Fruit fly (Drosophila melanogaster) whole organism, embryonic: ENCODE measurements around the gene Sec13.
A peak's percentile ranks its signal among the peaks of the same experiment; 100 is the strongest.

Experiments
- C15 ChIP-seq: fragments of 200-800 bp; sonication (Bioruptor generic); IDR thresholded peaks from 3 replicates; pipeline ENCODE4 v1.3.6; 2022; ENCODE audit warnings: missing biosample characterization, missing genetic modification characterization
- CG10959 ChIP-seq: fragments of 200-800 bp; sonication (Bioruptor generic); IDR thresholded peaks from 2 replicates; pipeline ENCODE4 v1.3.6; 2022; ENCODE audit warnings: missing biosample characterization, missing genetic modification characterization
- CG11560 ChIP-seq: fragments of 200-800 bp; sonication (Bioruptor generic); IDR thresholded peaks from 3 replicates; pipeline ENCODE4 v1.3.6; 2022; ENCODE audit warnings: missing biosample characterization, missing genetic modification characterization
- CG12236 ChIP-seq: fragments of 200-800 bp; sonication (Bioruptor generic); optimal IDR thresholded peaks from 2 replicates; lab custom pipeline; 2016; ENCODE audit warnings: missing biosample characterization, missing genetic modification characterization
- CG1233 ChIP-seq: fragments of 200-800 bp; sonication (Bioruptor generic); optimal IDR thresholded peaks from 4 replicates; lab custom pipeline; 2018; ENCODE audit warnings: missing biosample characterization, mild to moderate bottlenecking, missing genetic modification characterization
- CG12659 ChIP-seq: fragments of 200-800 bp; sonication (Bioruptor generic); optimal IDR thresholded peaks from 3 replicates; lab custom pipeline; 2017; ENCODE audit warnings: mild to moderate bottlenecking, missing biosample characterization, missing genetic modification reagents, missing genetic modification characterization
- CG15514 ChIP-seq: fragments of 200-800 bp; sonication (Bioruptor generic); optimal IDR thresholded peaks from 3 replicates; lab custom pipeline; 2017; ENCODE audit warnings: missing biosample characterization, missing genetic modification characterization, mild to moderate bottlenecking, moderate library complexity, missing genetic modification reagents
- CG17186 ChIP-seq: fragments of 200-800 bp; sonication (Bioruptor generic); optimal IDR thresholded peaks from 3 replicates; lab custom pipeline; 2017; ENCODE audit warnings: missing biosample characterization, missing genetic modification reagents, missing genetic modification characterization
- CG17568 ChIP-seq: fragments of 200-800 bp; sonication (Bioruptor generic); optimal IDR thresholded peaks from 2 replicates; lab custom pipeline; 2018; ENCODE audit warnings: missing biosample characterization, mild to moderate bottlenecking, missing genetic modification characterization, moderate library complexity
- CG2116 ChIP-seq: fragments of 200-800 bp; sonication (Bioruptor generic); optimal IDR thresholded peaks from 3 replicates; lab custom pipeline; 2018; ENCODE audit warnings: missing biosample characterization, mild to moderate bottlenecking, missing genetic modification characterization
- CG30020 ChIP-seq: fragments of 200-800 bp; optimal IDR thresholded peaks from 2 replicates; lab custom pipeline; 2019; ENCODE audit warnings: missing biosample characterization, mild to moderate bottlenecking, missing genetic modification characterization, moderate library complexity
- CG32532 ChIP-seq: fragments of 200-800 bp; sonication (Bioruptor generic); IDR thresholded peaks from 2 replicates; pipeline ENCODE4 v1.3.6; 2022; ENCODE audit warnings: missing biosample characterization, missing genetic modification characterization
- CG32767 ChIP-seq: fragments of 200-800 bp; sonication (Bioruptor generic); IDR thresholded peaks from 2 replicates; pipeline ENCODE4 v1.3.6; 2022; ENCODE audit warnings: missing biosample characterization, missing genetic modification characterization
- CG3407 ChIP-seq: fragments of 200-800 bp; sonication (Bioruptor generic); optimal IDR thresholded peaks from 2 replicates; lab custom pipeline; 2018; ENCODE audit warnings: missing biosample characterization, mild to moderate bottlenecking, missing genetic modification characterization
- CG4360 ChIP-seq: fragments of 200-800 bp; sonication (Bioruptor generic); IDR thresholded peaks from 2 replicates; pipeline ENCODE4 v1.3.6; 2022; ENCODE audit warnings: missing biosample characterization, missing genetic modification characterization
- CG6654 ChIP-seq: fragments of 200-800 bp; sonication (Bioruptor generic); optimal IDR thresholded peaks from 2 replicates; lab custom pipeline; 2017; ENCODE audit warnings: missing biosample characterization, mild to moderate bottlenecking, missing genetic modification characterization
- CG6683 ChIP-seq: fragments of 200-800 bp; sonication (Bioruptor generic); optimal IDR thresholded peaks from 2 replicates; lab custom pipeline; 2017; ENCODE audit warnings: missing biosample characterization, mild to moderate bottlenecking, missing genetic modification characterization, missing genetic modification reagents
- CG6854 ChIP-seq: fragments of 200-800 bp; sonication (Bioruptor generic); optimal IDR thresholded peaks from 3 replicates; lab custom pipeline; 2017; ENCODE audit warnings: missing biosample characterization, mild to moderate bottlenecking, missing genetic modification characterization
- CG7987 ChIP-seq: fragments of 200-800 bp; sonication (Bioruptor generic); optimal IDR thresholded peaks from 2 replicates; lab custom pipeline; 2018; ENCODE audit warnings: missing biosample characterization, mild to moderate bottlenecking, missing genetic modification characterization, moderate library complexity
- CG8281 ChIP-seq: fragments of 200-800 bp; sonication (Bioruptor generic); optimal IDR thresholded peaks from 2 replicates; lab custom pipeline; 2018; ENCODE audit warnings: missing biosample characterization, mild to moderate bottlenecking, missing genetic modification characterization, moderate library complexity
- CG8290 ChIP-seq, 3 experiments: fragments of 200-800 bp; sonication (Bioruptor generic); optimal IDR thresholded peaks; 2 replicates each; lab custom pipeline; 2016 to 2019; ENCODE audit warnings: missing biosample characterization in 3 of 3, missing genetic modification characterization in 3 of 3, mild to moderate bottlenecking in 2 of 3, moderate library complexity in 1 of 3
- CG8478 ChIP-seq: fragments of >200 bp; optimal IDR thresholded peaks from 2 replicates; lab custom pipeline; 2018
- CG8924 ChIP-seq: fragments of 200-800 bp; optimal IDR thresholded peaks from 3 replicates; lab custom pipeline; 2019; ENCODE audit warnings: missing biosample characterization, mild to moderate bottlenecking, missing genetic modification characterization, moderate library complexity
- HmgZ ChIP-seq: fragments of 200-800 bp; sonication (Bioruptor generic); optimal IDR thresholded peaks from 2 replicates; lab custom pipeline; 2018; ENCODE audit warnings: missing biosample characterization, mild to moderate bottlenecking, missing genetic modification characterization
- Med ChIP-seq: fragments of 200-800 bp; sonication (Bioruptor generic); peaks from one replicate; lab custom pipeline; 2016; ENCODE audit warnings: missing biosample characterization, missing genetic modification characterization, mild to moderate bottlenecking, inconsistent platforms, moderate library complexity
- Sin3A ChIP-seq: fragments of >200 bp; optimal IDR thresholded peaks from 2 replicates; lab custom pipeline; 2018
- al ChIP-seq: fragments of 200-800 bp; sonication (Bioruptor generic); IDR thresholded peaks from 2 replicates; pipeline ENCODE4 v1.3.6; 2022; ENCODE audit warnings: missing biosample characterization, missing genetic modification characterization
- ash1 ChIP-seq: fragments of 200-800 bp; sonication (Bioruptor generic); optimal IDR thresholded peaks from 2 replicates; lab custom pipeline; 2018; ENCODE audit warnings: missing biosample characterization, mild to moderate bottlenecking, missing genetic modification characterization
- ato ChIP-seq: fragments of 200-800 bp; sonication (Bioruptor generic); IDR thresholded peaks from 2 replicates; pipeline ENCODE4 v1.3.6; 2022; ENCODE audit warnings: missing biosample characterization, missing genetic modification characterization; ENCODE audit not compliant: partially characterized antibody
- az2 ChIP-seq: fragments of 200-800 bp; sonication (Bioruptor generic); optimal IDR thresholded peaks from 3 replicates; lab custom pipeline; 2016; ENCODE audit warnings: missing biosample characterization, missing genetic modification characterization
- bcd ChIP-seq: fragments of 200-800 bp; sonication (Bioruptor generic); optimal IDR thresholded peaks from 2 replicates; lab custom pipeline; 2017; ENCODE audit warnings: missing biosample characterization, mild to moderate bottlenecking, missing genetic modification characterization
- cas ChIP-seq: fragments of 200-800 bp; sonication (Bioruptor generic); IDR thresholded peaks from 2 replicates; pipeline ENCODE4 v1.3.6; 2022; ENCODE audit warnings: missing biosample characterization, missing genetic modification characterization
- cg ChIP-seq: fragments of 200-800 bp; sonication (Bioruptor generic); optimal IDR thresholded peaks from 3 replicates; lab custom pipeline; 2019; ENCODE audit warnings: missing biosample characterization, mild to moderate bottlenecking, missing genetic modification characterization, moderate library complexity
- fru ChIP-seq: fragments of >200 bp; optimal IDR thresholded peaks from 2 replicates; lab custom pipeline; 2017
- fu2 ChIP-seq: fragments of 200-800 bp; sonication (Bioruptor generic); optimal IDR thresholded peaks from 2 replicates; lab custom pipeline; 2016; ENCODE audit warnings: missing biosample characterization, missing genetic modification characterization
- kay ChIP-seq: fragments of 200-800 bp; sonication (Bioruptor generic); optimal IDR thresholded peaks from 2 replicates; lab custom pipeline; 2016; ENCODE audit warnings: missing biosample characterization, missing genetic modification characterization
- ken ChIP-seq: fragments of 200-800 bp; sonication (Bioruptor generic); IDR thresholded peaks from 3 replicates; pipeline ENCODE4 v1.3.6; 2022; ENCODE audit warnings: missing biosample characterization, missing genetic modification characterization
- lab ChIP-seq: fragments of 200-800 bp; sonication (Bioruptor generic); optimal IDR thresholded peaks from 3 replicates; lab custom pipeline; 2017; ENCODE audit warnings: missing biosample characterization, missing genetic modification characterization, mild to moderate bottlenecking, moderate library complexity, missing genetic modification reagents
- nerfin-1 ChIP-seq: fragments of 200-800 bp; sonication (Bioruptor generic); optimal IDR thresholded peaks from 3 replicates; lab custom pipeline; 2019; ENCODE audit warnings: missing biosample characterization, mild to moderate bottlenecking, missing genetic modification characterization, moderate library complexity
- onecut ChIP-seq: fragments of 200-800 bp; sonication (Bioruptor generic); IDR thresholded peaks from 2 replicates; pipeline ENCODE4 v1.3.6; 2022; ENCODE audit warnings: missing biosample characterization, missing genetic modification characterization
- pb ChIP-seq: fragments of 200-800 bp; sonication (Bioruptor generic); optimal IDR thresholded peaks from 3 replicates; lab custom pipeline; 2016; ENCODE audit warnings: missing biosample characterization, missing genetic modification characterization
- prd ChIP-seq, 3 experiments: fragments of >200 bp in 2 of 3; fragments of 200-800 bp in 1 of 3; sonication (Bioruptor generic) in 1 of 3; optimal IDR thresholded peaks in 2 of 3; IDR thresholded peaks in 1 of 3; 2 replicates in 2 of 3; 3 replicates in 1 of 3; pipeline versions ENCODE4 v1.3.6 to Lab custom; 2017 to 2022; ENCODE audit warnings: missing biosample characterization in 1 of 3, missing genetic modification characterization in 1 of 3
- rib ChIP-seq: fragments of 200-800 bp; sonication (Bioruptor generic); IDR thresholded peaks from 2 replicates; pipeline ENCODE4 v1.3.6; 2022; ENCODE audit warnings: missing biosample characterization, missing genetic modification characterization
- row ChIP-seq: fragments of 200-800 bp; sonication (Bioruptor generic); IDR thresholded peaks from 3 replicates; pipeline ENCODE4 v1.3.6; 2022; ENCODE audit warnings: missing biosample characterization, missing genetic modification characterization
- sim ChIP-seq: fragments of 200-800 bp; sonication (Bioruptor generic); IDR thresholded peaks from 2 replicates; pipeline ENCODE4 v1.3.6; 2022; ENCODE audit warnings: missing biosample characterization, missing genetic modification characterization
- sna ChIP-seq: fragments of 200-800 bp; sonication (Bioruptor generic); IDR thresholded peaks from 2 replicates; pipeline ENCODE4 v1.3.6; 2022; ENCODE audit warnings: missing biosample characterization, missing genetic modification characterization; ENCODE audit not compliant: partially characterized antibody
- stc ChIP-seq: fragments of 200-800 bp; sonication (Bioruptor generic); IDR thresholded peaks from 2 replicates; pipeline ENCODE4 v1.3.6; 2022; ENCODE audit warnings: missing biosample characterization, missing genetic modification characterization
- stwl ChIP-seq: fragments of 200-800 bp; sonication (Bioruptor generic); optimal IDR thresholded peaks from 3 replicates; lab custom pipeline; 2018; ENCODE audit warnings: missing biosample characterization, mild to moderate bottlenecking, missing genetic modification characterization, moderate library complexity
- twi ChIP-seq: fragments of 200-800 bp; optimal IDR thresholded peaks from 2 replicates; lab custom pipeline; 2019; ENCODE audit warnings: missing biosample characterization, mild to moderate bottlenecking, missing genetic modification characterization, moderate library complexity
- z ChIP-seq: fragments of 200-800 bp; sonication (Bioruptor generic); IDR thresholded peaks from 3 replicates; pipeline ENCODE4 v1.3.6; 2022; ENCODE audit warnings: missing biosample characterization, missing genetic modification characterization
- zfh1 ChIP-seq: fragments of 200-800 bp; sonication (Bioruptor generic); IDR thresholded peaks from 3 replicates; pipeline ENCODE4 v1.3.6; 2022; ENCODE audit warnings: missing biosample characterization, missing genetic modification characterization

Gene Sec13

DNA sequence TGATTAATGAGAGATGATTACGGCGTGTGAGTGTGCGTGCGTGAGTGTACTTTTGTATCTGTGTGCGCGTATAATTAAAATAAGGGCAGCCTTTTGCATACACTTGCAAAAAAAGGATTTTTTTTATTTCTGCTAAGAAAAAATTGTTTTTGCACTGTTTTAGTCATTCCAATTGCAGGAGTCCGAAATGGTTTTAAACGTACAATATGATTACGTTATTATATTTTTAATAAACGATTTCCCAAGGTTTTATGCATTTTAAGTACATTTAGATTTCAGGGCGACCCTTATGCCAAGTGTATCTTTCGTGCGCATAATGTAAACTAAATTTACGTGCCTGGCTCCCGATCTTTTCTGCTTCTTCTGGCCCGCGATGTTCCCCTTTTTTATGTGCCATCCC is 21.2 kb upstream of the Sec13 start (continued):
- TF ChIP-seq cg (GFP tag; lab: Kevin White, UChicago) (peak; percentile 29), bcd (GFP tag; lab: Kevin White, UChicago) (peak; percentile 45), ato (GFP tag; lab: Robert Waterston, UW) (no peak), CG10959 (GFP tag; lab: Robert Waterston, UW) (no peak), CG8924 (tag; lab: Kevin White, UChicago) (peak; percentile 8), fru (lab: Kevin White, UChicago) (no peak), CG3407 (GFP tag; lab: Kevin White, UChicago) (no peak), CG32767 (GFP tag; lab: Robert Waterston, UW) (peak; percentile 24; the same call in 1 of the 2 replicates), CG30020 (tag; lab: Kevin White, UChicago) (no peak), lab (GFP tag; lab: Kevin White, UChicago) (peak; percentile 77), sim (GFP tag; lab: Robert Waterston, UW) (no peak), twi (tag; lab: Kevin White, UChicago) (no peak), CG8290 (GFP tag; optimal IDR thresholded peaks at IDR 0.05; lab: Kevin White, UChicago) (no peak), CG8290 (tag; optimal IDR thresholded peaks at IDR 0.05; lab: Kevin White, UChicago) (peak in 1 of 2 experiments; percentile 5), CG4360 (GFP tag; lab: Robert Waterston, UW) (no peak), Sin3A (lab: Kevin White, UChicago) (no peak), sna (GFP tag; lab: Robert Waterston, UW) (no peak), CG17186 (GFP tag; lab: Kevin White, UChicago) (no peak), z (GFP tag; lab: Robert Waterston, UW) (no peak), zfh1 (GFP tag; lab: Robert Waterston, UW) (peak; percentile 47; the same call in 1 of the 3 replicates), fu2 (GFP tag; lab: Kevin White, UChicago) (no peak), CG17568 (GFP tag; lab: Kevin White, UChicago) (peak; percentile 4), CG8478 (lab: Kevin White, UChicago) (no peak), ash1 (GFP tag; lab: Kevin White, UChicago) (no peak), CG12236 (no peak), prd (optimal IDR thresholded peaks at IDR 0.05; lab: Kevin White, UChicago) (no peak), prd (GFP tag; IDR thresholded peaks at IDR 0.05; lab: Robert Waterston, UW) (peak; percentile 55; the same call in 2 of the 3 replicates), CG6854 (no peak), stc (GFP tag; lab: Robert Waterston, UW) (peak; percentile 18; the same call in 1 of the 2 replicates), CG32532 (peak; percentile 60), al (GFP tag; lab: Robert Waterston, UW) (peak; percentile 65), nerfin-1 (no peak), CG12659 (GFP tag; lab: Kevin White, UChicago) (peak; percentile 30), CG2116 (no peak), HmgZ (tag; lab: Kevin White, UChicago) (peak; percentile 23), CG11560 (tag; lab: Robert Waterston, UW) (no peak), stwl (tag; lab: Kevin White, UChicago) (no peak), Med (GFP tag; lab: Kevin White, UChicago) (peak; percentile 78), onecut (GFP tag; lab: Robert Waterston, UW) (no peak), CG15514 (peak; percentile 53), C15 (GFP tag; lab: Robert Waterston, UW) (0 out of 3 replicates have a peak, but pooled peaks have one; percentile 11), CG1233 (GFP tag; lab: Kevin White, UChicago) (peak; percentile 39), row (peak; percentile 70), pb (GFP tag; lab: Kevin White, UChicago) (no peak), rib (GFP tag; lab: Robert Waterston, UW) (no peak), CG7987 (GFP tag; lab: Kevin White, UChicago) (no peak), CG6683 (GFP tag; lab: Kevin White, UChicago) (peak; percentile 25), CG8281 (tag; lab: Kevin White, UChicago) (no peak), ken (GFP tag; lab: Robert Waterston, UW) (no peak), kay (GFP tag; lab: Kevin White, UChicago) (peak; percentile 5), CG6654 (GFP tag; lab: Kevin White, UChicago) (no peak), az2 (peak; percentile 6), cas (GFP tag; lab: Robert Waterston, UW) (peak; percentile 35; the same call in 1 of the 2 replicates)
